Worm (Caenorhabditis elegans) whole organism, L2 larva: ENCODE data around the gene amx-1.

ENCODE experiments used
- aly-2 ChIP-seq: fragments of 150-350 bp; optimal IDR thresholded peaks from 2 replicates; lab custom pipeline; 2014; ENCODE audit warnings: missing biosample characterization, missing genetic modification characterization
- ama-1 ChIP-seq: fragments of 150-350 bp; optimal IDR thresholded peaks from 2 replicates; lab custom pipeline; 2018; ENCODE audit warnings: inconsistent platforms
- ceh-82 ChIP-seq: fragments of 150-350 bp; optimal IDR thresholded peaks from 2 replicates; lab custom pipeline; 2014; ENCODE audit warnings: missing biosample characterization, missing genetic modification characterization
- fos-1 ChIP-seq: fragments of 150-350 bp; optimal IDR thresholded peaks from 2 replicates; lab custom pipeline; 2014; ENCODE audit warnings: missing biosample characterization, missing genetic modification characterization
- mdl-1 ChIP-seq, 2 experiments: fragments of 150-350 bp in 1 of 2; sonication (generic microtip) in 1 of 2; optimal IDR thresholded peaks; 2 replicates each; lab custom pipeline; 2017; ENCODE audit warnings: missing biosample characterization in 2 of 2, missing genetic modification characterization in 2 of 2
- nhr-10 ChIP-seq: sonication (generic microtip); optimal IDR thresholded peaks from 2 replicates; lab custom pipeline; 2017; ENCODE audit warnings: missing biosample characterization, missing genetic modification characterization
- nhr-11 ChIP-seq: fragments of 150-350 bp; optimal IDR thresholded peaks from 2 replicates; lab custom pipeline; 2014; ENCODE audit warnings: missing biosample characterization, missing genetic modification characterization
- nhr-237 ChIP-seq: fragments of 150-350 bp; optimal IDR thresholded peaks from 2 replicates; lab custom pipeline; 2014; ENCODE audit warnings: missing biosample characterization, missing genetic modification characterization
- snpc-4 ChIP-seq: fragments of 150-350 bp; optimal IDR thresholded peaks from 2 replicates; lab custom pipeline; 2014; ENCODE audit warnings: missing biosample characterization, missing genetic modification characterization
- ztf-4 ChIP-seq: fragments of 150-350 bp; optimal IDR thresholded peaks from 2 replicates; lab custom pipeline; 2014; ENCODE audit warnings: missing biosample characterization, missing genetic modification characterization

- TF ChIP-seq aly-2 (tag; lab: Kevin White, UChicago): no peak
- no peak for TF ChIP-seq nhr-11 (tag; lab: Kevin White, UChicago)
- TF ChIP-seq ztf-4 (tag; lab: Kevin White, UChicago): no peak
- TF ChIP-seq ama-1 (lab: Kevin White, UChicago): no peak
- no peak for TF ChIP-seq nhr-10
- no peak for TF ChIP-seq ceh-82 (tag; lab: Kevin White, UChicago)
- TF ChIP-seq mdl-1 (tag; optimal IDR thresholded peaks at IDR 0.05; lab: Kevin White, UChicago): no peak
- no peak for TF ChIP-seq fos-1 (tag; lab: Kevin White, UChicago)
- no peak for TF ChIP-seq snpc-4 (tag; lab: Kevin White, UChicago)
- TF ChIP-seq nhr-237 (tag; lab: Kevin White, UChicago): no peak
Measured at ce11 chrIII:3821969-3822453, at the start of gene amx-1.
